Fruit fly (Drosophila melanogaster) whole organism, embryonic: ENCODE results near the gene Acp32CD.

Source experiments
- Asciz ChIP-seq: fragments of 200-800 bp; sonication (Bioruptor generic); optimal IDR thresholded peaks from 2 replicates; lab custom pipeline; 2017; ENCODE audit warnings: missing biosample characterization, mild to moderate bottlenecking, missing genetic modification characterization, missing genetic modification reagents
- Atf-2 ChIP-seq: fragments of 200-800 bp; sonication (Bioruptor generic); optimal IDR thresholded peaks from 2 replicates; lab custom pipeline; 2016; ENCODE audit warnings: missing biosample characterization, missing genetic modification characterization
- CG1024 ChIP-seq: fragments of 200-800 bp; sonication (Bioruptor generic); IDR thresholded peaks from 2 replicates; pipeline ENCODE4 v1.3.6; 2022; ENCODE audit warnings: missing biosample characterization, missing genetic modification characterization
- CG10979 ChIP-seq: fragments of 200-800 bp; sonication (Bioruptor generic); optimal IDR thresholded peaks from 2 replicates; lab custom pipeline; 2018; ENCODE audit warnings: missing biosample characterization, mild to moderate bottlenecking, missing genetic modification characterization, moderate library complexity
- CG11398 ChIP-seq: fragments of 200-800 bp; sonication (Bioruptor generic); optimal IDR thresholded peaks from 2 replicates; lab custom pipeline; 2016; ENCODE audit warnings: missing biosample characterization, missing genetic modification characterization
- CG12299 ChIP-seq: fragments of 200-800 bp; sonication (Bioruptor generic); optimal IDR thresholded peaks from 2 replicates; lab custom pipeline; 2018; ENCODE audit warnings: missing biosample characterization, mild to moderate bottlenecking, missing genetic modification characterization
- CG13624 ChIP-seq: fragments of 200-800 bp; sonication (Bioruptor generic); optimal IDR thresholded peaks from 2 replicates; lab custom pipeline; 2016; ENCODE audit warnings: missing biosample characterization, missing genetic modification characterization
- CG14441 ChIP-seq: fragments of 200-800 bp; sonication (Bioruptor generic); IDR thresholded peaks from 2 replicates; pipeline ENCODE4 v1.3.6; 2022; ENCODE audit warnings: missing biosample characterization, missing genetic modification characterization
- CG14710 ChIP-seq: fragments of 200-800 bp; sonication (Bioruptor generic); optimal IDR thresholded peaks from 3 replicates; lab custom pipeline; 2019; ENCODE audit warnings: missing biosample characterization, mild to moderate bottlenecking, missing genetic modification characterization, moderate library complexity
- CG16779 ChIP-seq: fragments of 200-800 bp; sonication (Bioruptor generic); IDR thresholded peaks from 2 replicates; pipeline ENCODE4 v1.3.6; 2022; ENCODE audit warnings: missing biosample characterization, missing genetic modification characterization
- CG16815 ChIP-seq: fragments of 200-800 bp; sonication (Bioruptor generic); optimal IDR thresholded peaks from 3 replicates; lab custom pipeline; 2017; ENCODE audit warnings: missing biosample characterization, mild to moderate bottlenecking, missing genetic modification characterization
- CG34224 ChIP-seq: fragments of 200-800 bp; sonication (Bioruptor generic); IDR thresholded peaks from 3 replicates; pipeline ENCODE4 v1.3.6; 2022; ENCODE audit warnings: missing biosample characterization, missing genetic modification characterization; ENCODE audit not compliant: partially characterized antibody
- CG34376 ChIP-seq: fragments of 200-800 bp; sonication (Bioruptor generic); optimal IDR thresholded peaks from 2 replicates; lab custom pipeline; 2018; ENCODE audit warnings: missing biosample characterization, mild to moderate bottlenecking, missing genetic modification characterization
- CG34422 ChIP-seq: fragments of 200-800 bp; sonication (Bioruptor generic); IDR thresholded peaks from 3 replicates; pipeline ENCODE4 v1.3.6; 2022; ENCODE audit warnings: missing biosample characterization, missing genetic modification characterization
- CG43689 ChIP-seq: fragments of 200-800 bp; sonication (Bioruptor generic); IDR thresholded peaks from 2 replicates; pipeline ENCODE4 v1.3.6; 2022; ENCODE audit warnings: missing biosample characterization, missing genetic modification characterization
- CG6689 ChIP-seq: fragments of 200-800 bp; sonication (Bioruptor generic); IDR thresholded peaks from 2 replicates; pipeline ENCODE4 v1.3.6; 2022; ENCODE audit warnings: missing biosample characterization, missing genetic modification characterization
- CG6813 ChIP-seq: fragments of 200-800 bp; sonication (Bioruptor generic); optimal IDR thresholded peaks from 2 replicates; lab custom pipeline; 2017; ENCODE audit warnings: missing biosample characterization, missing genetic modification characterization, mild to moderate bottlenecking, moderate library complexity, missing genetic modification reagents
- CG7963 ChIP-seq: fragments of 200-800 bp; sonication (Bioruptor generic); IDR thresholded peaks from 3 replicates; pipeline ENCODE4 v1.3.6; 2022; ENCODE audit warnings: missing biosample characterization, missing genetic modification characterization; ENCODE audit not compliant: partially characterized antibody
- Camta ChIP-seq: fragments of 200-800 bp; sonication (Bioruptor generic); optimal IDR thresholded peaks from 2 replicates; lab custom pipeline; 2016; ENCODE audit warnings: missing biosample characterization, missing genetic modification characterization
- Dbx ChIP-seq: fragments of 200-800 bp; sonication (Bioruptor generic); IDR thresholded peaks from 3 replicates; pipeline ENCODE4 v1.3.6; 2022; ENCODE audit warnings: missing biosample characterization, missing genetic modification characterization
- Fer1 ChIP-seq: fragments of 200-800 bp; sonication (Bioruptor generic); optimal IDR thresholded peaks from 2 replicates; lab custom pipeline; 2017; ENCODE audit warnings: missing biosample characterization, mild to moderate bottlenecking, missing genetic modification characterization
- HHEX ChIP-seq: fragments of 200-800 bp; sonication (Bioruptor generic); optimal IDR thresholded peaks from 3 replicates; lab custom pipeline; 2017; ENCODE audit warnings: missing biosample characterization, mild to moderate bottlenecking, missing genetic modification characterization, missing genetic modification reagents
- HLH3B ChIP-seq: fragments of 200-800 bp; sonication (Bioruptor generic); IDR thresholded peaks from 2 replicates; pipeline ENCODE4 v1.3.6; 2022; ENCODE audit warnings: missing biosample characterization, missing genetic modification characterization
- MBD-R2 ChIP-seq: fragments of 200-800 bp; sonication (Bioruptor generic); IDR thresholded peaks from 2 replicates; pipeline ENCODE4 v1.3.6; 2022; ENCODE audit warnings: missing biosample characterization, missing genetic modification characterization
- Max ChIP-seq: fragments of 200-800 bp; sonication (Bioruptor generic); optimal IDR thresholded peaks from 2 replicates; lab custom pipeline; 2016; ENCODE audit warnings: missing biosample characterization, mild to moderate bottlenecking, missing genetic modification characterization
- Myb ChIP-seq: fragments of 200-800 bp; sonication (Bioruptor generic); optimal IDR thresholded peaks from 2 replicates; lab custom pipeline; 2016; ENCODE audit warnings: missing biosample characterization, missing genetic modification characterization
- NC2β ChIP-seq: fragments of 200-800 bp; sonication (Bioruptor generic); optimal IDR thresholded peaks from 2 replicates; lab custom pipeline; 2016; ENCODE audit warnings: missing biosample characterization, missing genetic modification characterization
- Oli ChIP-seq: fragments of 200-800 bp; sonication (Bioruptor generic); optimal IDR thresholded peaks from 2 replicates; lab custom pipeline; 2018; ENCODE audit warnings: missing biosample characterization, mild to moderate bottlenecking, missing genetic modification characterization, moderate library complexity
- Spps ChIP-seq: fragments of 200-800 bp; sonication (Bioruptor generic); optimal IDR thresholded peaks from 2 replicates; lab custom pipeline; 2018; ENCODE audit warnings: missing biosample characterization, mild to moderate bottlenecking, missing genetic modification characterization
- Trl ChIP-seq, 3 experiments: fragments of >200 bp in 2 of 3; fragments of 200-800 bp in 1 of 3; sonication (Bioruptor generic) in 1 of 3; optimal IDR thresholded peaks; 2 replicates in 1 of 3; 3 replicates in 2 of 3; lab custom pipeline; 2016 to 2017; ENCODE audit warnings: missing biosample characterization in 1 of 3, missing genetic modification characterization in 1 of 3
- Xrp1 ChIP-seq: fragments of 200-800 bp; sonication (Bioruptor generic); IDR thresholded peaks from 2 replicates; pipeline ENCODE4 v1.3.6; 2022; ENCODE audit warnings: missing biosample characterization, missing genetic modification characterization
- al ChIP-seq: fragments of 200-800 bp; sonication (Bioruptor generic); IDR thresholded peaks from 2 replicates; pipeline ENCODE4 v1.3.6; 2022; ENCODE audit warnings: missing biosample characterization, missing genetic modification characterization
- ap ChIP-seq: fragments of 200-800 bp; sonication (Bioruptor generic); IDR thresholded peaks from 2 replicates; pipeline ENCODE4 v1.3.6; 2022; ENCODE audit warnings: missing biosample characterization, missing genetic modification characterization
- ash1 ChIP-seq: fragments of 200-800 bp; sonication (Bioruptor generic); optimal IDR thresholded peaks from 2 replicates; lab custom pipeline; 2018; ENCODE audit warnings: missing biosample characterization, mild to moderate bottlenecking, missing genetic modification characterization
- bcd ChIP-seq: fragments of 200-800 bp; sonication (Bioruptor generic); optimal IDR thresholded peaks from 2 replicates; lab custom pipeline; 2017; ENCODE audit warnings: missing biosample characterization, mild to moderate bottlenecking, missing genetic modification characterization
- bsh ChIP-seq, 2 experiments: fragments of 200-800 bp; sonication (Bioruptor generic); optimal IDR thresholded peaks; 2 replicates each; lab custom pipeline; 2017 to 2018; ENCODE audit warnings: mild to moderate bottlenecking in 2 of 2, missing biosample characterization in 2 of 2, missing genetic modification characterization in 2 of 2, moderate library complexity in 1 of 2
- croc ChIP-seq: fragments of 200-800 bp; sonication (Bioruptor generic); conservative IDR thresholded peaks from 3 replicates; pipeline ENCODE4 v1.3.6; 2022; ENCODE audit warnings: missing biosample characterization, missing genetic modification characterization
- dysf ChIP-seq: fragments of 200-800 bp; sonication (Bioruptor generic); IDR thresholded peaks from 3 replicates; pipeline ENCODE4 v1.3.6; 2022; ENCODE audit warnings: missing biosample characterization, missing genetic modification characterization
- eve ChIP-seq, 2 experiments: fragments of >200 bp; optimal IDR thresholded peaks; 2 replicates each; lab custom pipeline; 2017; ENCODE audit warnings: missing biosample characterization in 2 of 2, missing genetic modification characterization in 2 of 2
- hkb ChIP-seq, 2 experiments: fragments of 200-800 bp in 1 of 2; fragments of >200 bp in 1 of 2; sonication (Bioruptor generic) in 1 of 2; IDR thresholded peaks in 1 of 2; optimal IDR thresholded peaks in 1 of 2; 2 replicates each; pipeline versions ENCODE4 v1.3.6 to Lab custom; 2017 to 2022; ENCODE audit warnings: missing biosample characterization in 1 of 2, missing genetic modification characterization in 1 of 2
- knrl ChIP-seq: fragments of 200-800 bp; sonication (Bioruptor generic); IDR thresholded peaks from 3 replicates; pipeline ENCODE4 v1.3.6; 2022; ENCODE audit warnings: missing biosample characterization, missing genetic modification characterization; ENCODE audit not compliant: partially characterized antibody
- luna ChIP-seq: fragments of 200-800 bp; sonication (Bioruptor generic); optimal IDR thresholded peaks from 2 replicates; lab custom pipeline; 2016; ENCODE audit warnings: missing biosample characterization, missing genetic modification characterization
- nmo ChIP-seq: fragments of 200-800 bp; sonication (Bioruptor generic); optimal IDR thresholded peaks from 2 replicates; lab custom pipeline; 2018; ENCODE audit warnings: missing biosample characterization, mild to moderate bottlenecking, missing genetic modification characterization, moderate library complexity
- onecut ChIP-seq: fragments of 200-800 bp; sonication (Bioruptor generic); IDR thresholded peaks from 2 replicates; pipeline ENCODE4 v1.3.6; 2022; ENCODE audit warnings: missing biosample characterization, missing genetic modification characterization
- org-1 ChIP-seq: fragments of 200-800 bp; sonication (Bioruptor generic); optimal IDR thresholded peaks from 2 replicates; lab custom pipeline; 2017; ENCODE audit warnings: missing biosample characterization, missing genetic modification characterization
- phol ChIP-seq: fragments of 200-800 bp; sonication (Bioruptor generic); optimal IDR thresholded peaks from 3 replicates; lab custom pipeline; 2018; ENCODE audit warnings: missing biosample characterization, mild to moderate bottlenecking, missing genetic modification characterization, moderate library complexity
- seq ChIP-seq: fragments of 200-800 bp; sonication (Bioruptor generic); IDR thresholded peaks from 2 replicates; pipeline ENCODE4 v1.3.6; 2022; ENCODE audit warnings: missing biosample characterization, missing genetic modification characterization
- sob ChIP-seq: fragments of 200-800 bp; sonication (Bioruptor generic); IDR thresholded peaks from 2 replicates; pipeline ENCODE4 v1.3.6; 2022; ENCODE audit warnings: missing biosample characterization, missing genetic modification characterization
- vvl ChIP-seq: fragments of 200-800 bp; sonication (Bioruptor generic); IDR thresholded peaks from 2 replicates; pipeline ENCODE4 v1.3.6; 2022; ENCODE audit warnings: missing biosample characterization, missing genetic modification characterization

The Acp32CD gene

dm6 chr2L:10986138-10986537, 29.3 kb upstream of the Acp32CD start (continued):
- TF ChIP-seq CG16779 (GFP tag; lab: Robert Waterston, UW) (0 out of 2 replicates have a peak, but pooled peaks have one; percentile 3), CG10979 (tag; lab: Kevin White, UChicago) (peak; percentile 54), CG14710 (peak; percentile 47), bsh (GFP tag; optimal IDR thresholded peaks at IDR 0.05; lab: Kevin White, UChicago) (peak in 1 of 2 experiments; percentile 31), CG11398 (no peak), MBD-R2 (peak; percentile 17; the same call in 1 of the 2 replicates), onecut (peak; percentile 65), Dbx (GFP tag; lab: Robert Waterston, UW) (no peak), CG6689 (GFP tag; lab: Robert Waterston, UW) (peak; percentile 63), Camta (GFP tag; lab: Kevin White, UChicago) (no peak), CG34422 (peak; percentile 68), NC2β (GFP tag; lab: Kevin White, UChicago) (no peak), hkb (optimal IDR thresholded peaks at IDR 0.05; lab: Kevin White, UChicago) (no peak), hkb (GFP tag; IDR thresholded peaks at IDR 0.05; lab: Robert Waterston, UW) (peak; percentile 82), knrl (GFP tag; lab: Robert Waterston, UW) (peak; percentile 19; the same call in 1 of the 3 replicates), Max (GFP tag; lab: Kevin White, UChicago) (no peak), Spps (tag; lab: Kevin White, UChicago) (peak; percentile 38), nmo (GFP tag; lab: Kevin White, UChicago) (peak; percentile 48), Asciz (GFP tag; lab: Kevin White, UChicago) (peak; percentile 7), al (GFP tag; lab: Robert Waterston, UW) (peak; percentile 14; the same call in 1 of the 2 replicates), HLH3B (GFP tag; lab: Robert Waterston, UW) (peak; percentile 30; the same call in 1 of the 2 replicates), seq (GFP tag; lab: Robert Waterston, UW) (no peak), vvl (GFP tag; lab: Robert Waterston, UW) (0 out of 2 replicates have a peak, but pooled peaks have one; percentile 28), ap (GFP tag; lab: Robert Waterston, UW) (peak; percentile 72), phol (peak; percentile 54), luna (GFP tag; lab: Kevin White, UChicago) (no peak), Trl (optimal IDR thresholded peaks at IDR 0.05; lab: Kevin White, UChicago) (no peak), Trl (GFP tag; optimal IDR thresholded peaks at IDR 0.05; lab: Kevin White, UChicago) (peak; percentile 24), CG34224 (GFP tag; lab: Robert Waterston, UW) (no peak), HHEX (GFP tag; lab: Kevin White, UChicago) (peak; percentile 17), CG13624 (GFP tag; lab: Kevin White, UChicago) (peak; percentile 3), CG6813 (GFP tag; lab: Kevin White, UChicago) (peak; percentile 34)

- peak; percentile 1 for TF ChIP-seq Atf-2
- TF ChIP-seq CG34376 (GFP tag; lab: Kevin White, UChicago) = no peak
- peak; percentile 85; the same call in 1 of the 2 replicates for TF ChIP-seq sob (GFP tag; lab: Robert Waterston, UW)
- no peak for TF ChIP-seq croc (GFP tag; lab: Robert Waterston, UW)
- 0 out of 2 replicates have a peak, but pooled peaks have one; percentile 40 for TF ChIP-seq CG14441
- TF ChIP-seq ash1 (GFP tag; lab: Kevin White, UChicago) = no peak
- 0 out of 2 replicates have a peak, but pooled peaks have one; percentile 33 for TF ChIP-seq CG1024 (GFP tag; lab: Robert Waterston, UW)
- TF ChIP-seq CG16815 = peak; percentile 72
- peak; percentile 34 for TF ChIP-seq Myb (GFP tag; lab: Kevin White, UChicago)
- no peak for TF ChIP-seq Oli (tag; lab: Kevin White, UChicago)
- TF ChIP-seq bcd = no peak
- TF ChIP-seq CG12299 (tag; lab: Kevin White, UChicago) = peak; percentile 69
- TF ChIP-seq org-1 (GFP tag; lab: Kevin White, UChicago) = peak; percentile 57
- peak; percentile 27; the same call in 1 of the 2 replicates for TF ChIP-seq Xrp1 (GFP tag; lab: Robert Waterston, UW)
- peak; percentile 62; the same call in 1 of the 2 replicates for TF ChIP-seq CG43689 (GFP tag; lab: Robert Waterston, UW)
- TF ChIP-seq Fer1 (GFP tag; lab: Kevin White, UChicago) = peak; percentile 20
- TF ChIP-seq eve (GFP tag; optimal IDR thresholded peaks at IDR 0.05; lab: Kevin White, UChicago) = no peak
- TF ChIP-seq CG7963 (GFP tag; lab: Robert Waterston, UW) = no peak
- TF ChIP-seq dysf = peak; percentile 89
Observed at dm6 chr2L:10987370-10987853, 28.0 kb upstream of the Acp32CD start, which contains the start of the genes piwi and CG12253. piwi (minus strand) TSS chr2L:10987420. CG12253 (plus strand) TSS chr2L:10987806.
